Worm (Caenorhabditis elegans) whole organism, late embryonic: Measurements from ENCODE around the gene Y55F3C.17.

Experiments
- K02D7.2 ChIP-seq: sonication (generic microtip); optimal IDR thresholded peaks from 2 replicates; lab custom pipeline; 2017; ENCODE audit warnings: mild to moderate bottlenecking, missing genetic modification characterization, missing compliant biosample characterization
- T23F11.4 ChIP-seq: fragments of 200-800 bp; sonication (Bioruptor generic); optimal IDR thresholded peaks from 2 replicates; lab custom pipeline; 2018; ENCODE audit warnings: mild to moderate bottlenecking, missing genetic modification characterization, missing compliant biosample characterization
- ama-1 ChIP-seq: fragments of 150-350 bp; optimal IDR thresholded peaks from 2 replicates; lab custom pipeline; 2014
- ceh-19 ChIP-seq: fragments of 200-800 bp; sonication (Bioruptor generic); optimal IDR thresholded peaks from 2 replicates; lab custom pipeline; 2018; ENCODE audit warnings: mild to moderate bottlenecking, missing genetic modification characterization, missing compliant biosample characterization
- ceh-2 ChIP-seq: sonication (generic microtip); optimal IDR thresholded peaks from 2 replicates; lab custom pipeline; 2016; ENCODE audit warnings: missing genotype, missing genetic modification characterization, missing compliant biosample characterization
- ceh-22 ChIP-seq: sonication (generic microtip); optimal IDR thresholded peaks from 2 replicates; lab custom pipeline; 2017; ENCODE audit warnings: missing biosample characterization, missing genetic modification characterization
- ceh-30 ChIP-seq: fragments of 150-350 bp; optimal IDR thresholded peaks from 2 replicates; lab custom pipeline; 2014; ENCODE audit warnings: missing biosample characterization, missing genetic modification characterization
- ceh-31 ChIP-seq: sonication (generic microtip); optimal IDR thresholded peaks from 2 replicates; lab custom pipeline; 2016; ENCODE audit warnings: missing genetic modification characterization, missing compliant biosample characterization
- dmd-4 ChIP-seq: sonication (generic microtip); optimal IDR thresholded peaks from 2 replicates; lab custom pipeline; 2016; ENCODE audit warnings: borderline replicate concordance, missing genetic modification characterization, missing compliant biosample characterization
- elt-2 ChIP-seq: sonication (generic microtip); optimal IDR thresholded peaks from 2 replicates; lab custom pipeline; 2016; ENCODE audit warnings: missing genetic modification reagents, missing genetic modification characterization, missing compliant biosample characterization
- elt-4 ChIP-seq: sonication (generic microtip); optimal IDR thresholded peaks from 2 replicates; lab custom pipeline; 2016; ENCODE audit warnings: missing genetic modification characterization, missing compliant biosample characterization
- fax-1 ChIP-seq: sonication (generic microtip); optimal IDR thresholded peaks from 2 replicates; lab custom pipeline; 2016; ENCODE audit warnings: missing genotype, missing genetic modification characterization, missing compliant biosample characterization
- fkh-10 ChIP-seq: fragments of 150-350 bp; optimal IDR thresholded peaks from 2 replicates; lab custom pipeline; 2014; ENCODE audit warnings: missing biosample characterization, missing genetic modification reagents, missing genetic modification characterization
- fkh-6 ChIP-seq: sonication (generic microtip); optimal IDR thresholded peaks from 2 replicates; lab custom pipeline; 2016; ENCODE audit warnings: missing genetic modification characterization, missing compliant biosample characterization
- hlh-13 ChIP-seq: fragments of 200-800 bp; sonication (Bioruptor generic); optimal IDR thresholded peaks from 2 replicates; lab custom pipeline; 2018; ENCODE audit warnings: mild to moderate bottlenecking, missing genetic modification characterization, missing compliant biosample characterization
- hlh-30 ChIP-seq: sonication (generic microtip); optimal IDR thresholded peaks from 2 replicates; lab custom pipeline; 2017; ENCODE audit warnings: antibody characterized with exemption, missing genetic modification characterization, missing compliant biosample characterization; ENCODE audit not compliant: insufficient read depth
- hlh-6 ChIP-seq: sonication (generic microtip); optimal IDR thresholded peaks from 2 replicates; lab custom pipeline; 2016; ENCODE audit warnings: missing genotype, missing genetic modification characterization, missing compliant biosample characterization
- lim-6 ChIP-seq: sonication (generic microtip); optimal IDR thresholded peaks from 2 replicates; lab custom pipeline; 2016; ENCODE audit warnings: missing genetic modification characterization, missing compliant biosample characterization
- nfya-1 ChIP-seq: sonication (generic microtip); optimal IDR thresholded peaks from 2 replicates; lab custom pipeline; 2017; ENCODE audit warnings: missing genetic modification characterization, mild to moderate bottlenecking, missing compliant biosample characterization, antibody characterized with exemption, moderate library complexity
- nhr-11 ChIP-seq: fragments of 150-350 bp; optimal IDR thresholded peaks from 2 replicates; lab custom pipeline; 2014; ENCODE audit warnings: missing biosample characterization, missing genetic modification characterization
- odd-2 ChIP-seq: sonication (generic microtip); optimal IDR thresholded peaks from 2 replicates; lab custom pipeline; 2017; ENCODE audit warnings: antibody characterized with exemption, mild to moderate bottlenecking, missing genetic modification characterization, missing compliant biosample characterization
- pat-9 ChIP-seq: fragments of 200-800 bp; sonication (Bioruptor generic); optimal IDR thresholded peaks from 2 replicates; lab custom pipeline; 2018; ENCODE audit warnings: mild to moderate bottlenecking, missing genetic modification characterization, moderate library complexity, missing compliant biosample characterization
- pax-1 ChIP-seq: fragments of 150-350 bp; optimal IDR thresholded peaks from 2 replicates; lab custom pipeline; 2014; ENCODE audit warnings: missing biosample characterization, missing genetic modification characterization
- pha-2 ChIP-seq: sonication (generic microtip); optimal IDR thresholded peaks from 2 replicates; lab custom pipeline; 2017; ENCODE audit warnings: mild to moderate bottlenecking, missing genetic modification characterization, missing compliant biosample characterization
- pqm-1 ChIP-seq: sonication (generic microtip); optimal IDR thresholded peaks from 2 replicates; lab custom pipeline; 2016; ENCODE audit warnings: missing genetic modification characterization, missing compliant biosample characterization
- rnt-1 ChIP-seq: sonication (generic microtip); optimal IDR thresholded peaks from 2 replicates; lab custom pipeline; 2016; ENCODE audit warnings: missing genetic modification characterization, missing compliant biosample characterization
- sox-2 ChIP-seq: fragments of 200-800 bp; sonication (Bioruptor generic); IDR thresholded peaks from 2 replicates; pipeline ENCODE4 v1.3.6; 2022; ENCODE audit warnings: missing genetic modification reagents, missing genetic modification characterization, missing compliant biosample characterization
- sox-4 ChIP-seq: sonication (generic microtip); optimal IDR thresholded peaks from 2 replicates; lab custom pipeline; 2017; ENCODE audit warnings: mild to moderate bottlenecking, missing genetic modification characterization, inconsistent platforms, missing compliant biosample characterization
- syd-9 ChIP-seq: sonication (generic microtip); optimal IDR thresholded peaks from 2 replicates; lab custom pipeline; 2016; ENCODE audit warnings: mild to moderate bottlenecking, missing genetic modification characterization, moderate library complexity, missing compliant biosample characterization
- tbx-7 ChIP-seq: sonication (generic microtip); optimal IDR thresholded peaks from 2 replicates; lab custom pipeline; 2016; ENCODE audit warnings: missing genotype, missing genetic modification characterization, missing compliant biosample characterization
- unc-42 ChIP-seq: sonication (generic microtip); optimal IDR thresholded peaks from 2 replicates; lab custom pipeline; 2016; ENCODE audit warnings: missing genotype, missing genetic modification characterization, missing compliant biosample characterization
- unc-55 ChIP-seq: sonication (generic microtip); optimal IDR thresholded peaks from 2 replicates; lab custom pipeline; 2017; ENCODE audit warnings: missing biosample characterization, missing genetic modification reagents, missing genetic modification characterization
- unc-86 ChIP-seq: sonication (generic microtip); optimal IDR thresholded peaks from 2 replicates; lab custom pipeline; 2016; ENCODE audit warnings: missing genetic modification characterization, missing compliant biosample characterization
- zip-5 ChIP-seq: sonication (generic microtip); optimal IDR thresholded peaks from 2 replicates; lab custom pipeline; 2016; ENCODE audit warnings: missing genetic modification characterization, missing compliant biosample characterization
- ztf-16 ChIP-seq: sonication (generic microtip); optimal IDR thresholded peaks from 2 replicates; lab custom pipeline; 2017; ENCODE audit warnings: missing genetic modification characterization, missing compliant biosample characterization

Y55F3C.17 gene

ce11 chrIV:719351-719750 is 21.1 kb upstream of the Y55F3C.17 start, which contains the start of gene Y55F3C.10:
Gene Y55F3C.10, minus strand, starts transcription at chrIV:719451.
- TF ChIP-seq elt-4 (tag; lab: Kevin White, UChicago) (no peak), ceh-22 (no peak)
- TF ChIP-seq, all 69 proteins: peak for 0

ce11 chrIV:716323-716722 is 18.1 kb upstream of the Y55F3C.17 start, which contains the start of gene clec-164:
Gene clec-164, plus strand, starts transcription at chrIV:716623.
- TF ChIP-seq K02D7.2 (tag; lab: Kevin White, UChicago) (no peak), sox-4 (no peak)

ce11 chrIV:715433-715832 is 17.2 kb upstream of the Y55F3C.17 start:
- TF ChIP-seq unc-42 (tag; lab: Kevin White, UChicago) = peak; percentile 67
- TF ChIP-seq T23F11.4 = no peak

- TF ChIP-seq unc-42 (tag; lab: Kevin White, UChicago) = no peak
- no peak for TF ChIP-seq sox-2
Observed at ce11 chrIV:707635-708034, 9.4 kb upstream of the Y55F3C.17 start, which contains the start of gene cutl-26. Gene cutl-26, minus strand, starts transcription at chrIV:707735.

ce11 chrIV:684748-685147 is 13.5 kb downstream of the Y55F3C.17 start:
- TF ChIP-seq fkh-10 (GFP tag; lab: Kevin White, UChicago) (no peak), fax-1 (no peak), odd-2 (tag; lab: Kevin White, UChicago) (no peak), unc-86 (tag; lab: Kevin White, UChicago) (no peak), unc-55 (GFP tag; lab: Kevin White, UChicago) (no peak), pat-9 (tag; lab: Kevin White, UChicago) (no peak), syd-9 (tag; lab: Kevin White, UChicago) (no peak), ceh-30 (no peak), nfya-1 (tag; lab: Kevin White, UChicago) (no peak), ceh-2 (tag; lab: Kevin White, UChicago) (no peak), ama-1 (lab: Kevin White, UChicago) (no peak), fkh-6 (tag; lab: Kevin White, UChicago) (no peak), ceh-31 (no peak), elt-4 (tag; lab: Kevin White, UChicago) (no peak), rnt-1 (tag; lab: Kevin White, UChicago) (no peak), hlh-30 (tag; lab: Kevin White, UChicago) (no peak), zip-5 (tag; lab: Kevin White, UChicago) (no peak), elt-2 (tag; lab: Kevin White, UChicago) (no peak), pha-2 (tag; lab: Kevin White, UChicago) (no peak), T23F11.4 (no peak)

- TF ChIP-seq sox-2 (no peak), ceh-30 (no peak), odd-2 (tag; lab: Kevin White, UChicago) (no peak), nhr-11 (no peak), tbx-7 (tag; lab: Kevin White, UChicago) (no peak), ztf-16 (tag; lab: Kevin White, UChicago) (no peak), hlh-13 (GFP tag; lab: Kevin White, UChicago) (no peak), elt-2 (tag; lab: Kevin White, UChicago) (no peak), pqm-1 (tag; lab: Kevin White, UChicago) (no peak), nfya-1 (tag; lab: Kevin White, UChicago) (no peak), hlh-6 (tag; lab: Kevin White, UChicago) (no peak), pax-1 (tag; lab: Kevin White, UChicago) (no peak), dmd-4 (tag; lab: Kevin White, UChicago) (no peak), lim-6 (no peak), ceh-19 (GFP tag; lab: Kevin White, UChicago) (no peak)
Observed at ce11 chrIV:684197-684596, 14.0 kb downstream of the Y55F3C.17 start, which contains the start of gene cutl-28. Gene cutl-28, plus strand, starts transcription at chrIV:684497.
